Worm (Caenorhabditis elegans) whole organism, L1 larva: ENCODE results near the gene C27C12.1.

Source experiments
- lin-39 ChIP-seq: fragments of 150-350 bp; optimal IDR thresholded peaks from 2 replicates; lab custom pipeline; 2014; ENCODE audit warnings: missing biosample characterization, missing genetic modification reagents, missing genetic modification characterization
- pqm-1 ChIP-seq: sonication (generic microtip); optimal IDR thresholded peaks from 3 replicates; lab custom pipeline; 2017; ENCODE audit warnings: missing biosample characterization, missing genetic modification characterization
- zip-4 ChIP-seq: fragments of 200-800 bp; sonication (Bioruptor generic); optimal IDR thresholded peaks from 2 replicates; lab custom pipeline; 2018; ENCODE audit warnings: mild to moderate bottlenecking, missing genetic modification characterization, moderate library complexity, missing compliant biosample characterization
- ztf-4 ChIP-seq: fragments of 150-350 bp; optimal IDR thresholded peaks from 2 replicates; lab custom pipeline; 2014; ENCODE audit warnings: missing biosample characterization, missing genetic modification characterization

- TF ChIP-seq ztf-4 = no peak
- no peak for TF ChIP-seq lin-39 (tag; lab: Kevin White, UChicago)
- no peak for TF ChIP-seq zip-4 (GFP tag; lab: Kevin White, UChicago)
- no peak for TF ChIP-seq pqm-1
Observed at ce11 chrX:14877691-14878090, 24.1 kb upstream of the C27C12.1 start.
